Worm (Caenorhabditis elegans): ENCODE results near the gene B0554.4.

DNA sequence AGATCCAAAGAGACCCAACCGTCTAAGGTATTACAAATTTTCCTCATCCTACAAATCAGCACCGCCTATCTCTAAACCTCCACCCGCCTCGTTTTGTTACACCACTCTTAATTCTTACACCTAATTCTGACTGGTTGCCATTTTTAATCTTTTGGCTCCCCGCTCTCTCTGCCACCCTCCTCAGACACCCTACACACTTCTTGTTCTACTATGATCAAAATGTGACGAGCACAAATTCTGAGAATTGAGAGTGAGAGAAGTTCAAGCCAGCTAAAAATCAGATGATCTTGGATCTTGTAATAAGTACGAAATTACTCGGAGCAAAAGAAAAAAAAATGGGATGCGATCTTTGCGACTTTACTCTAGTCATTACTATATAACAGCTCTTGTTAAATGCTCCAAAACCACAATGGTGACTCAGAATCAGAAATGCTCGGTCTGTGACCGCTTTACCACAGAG lies 24.7 kb upstream of the B0554.4 start, which contains the start of gene nhr-252:
- TF ChIP-seq nhr-12 (tag; optimal IDR thresholded peaks at IDR 0.05): no peak
- no peak for TF ChIP-seq nhr-237 (tag; optimal IDR thresholded peaks at IDR 0.05)
- TF ChIP-seq ceh-39 (tag; optimal IDR thresholded peaks at IDR 0.05): no peak
- TF ChIP-seq unc-62 (GFP tag; optimal IDR thresholded peaks at IDR 0.05): no peak

Measured in whole organism, mixed stage, embryonic.